Worm (Caenorhabditis elegans) whole organism, L4 larva: Measurements from ENCODE around the gene mrpl-16.

Source experiments
- D1046.2 ChIP-seq: fragments of 200-800 bp; sonication (Bioruptor generic); IDR thresholded peaks from 2 replicates; pipeline ENCODE4 v1.3.6; 2022; ENCODE audit warnings: missing genetic modification characterization, missing compliant biosample characterization
- F37D6.2 ChIP-seq: sonication (generic microtip); optimal IDR thresholded peaks from 2 replicates; lab custom pipeline; 2016; ENCODE audit warnings: mild to moderate bottlenecking, missing genetic modification characterization, missing compliant biosample characterization
- F44E2.7 ChIP-seq: fragments of 200-800 bp; sonication (Bioruptor generic); IDR thresholded peaks from 2 replicates; pipeline ENCODE4 v2.1.2; 2022; ENCODE audit warnings: missing genetic modification characterization, missing compliant biosample characterization
- F49E8.2 ChIP-seq: sonication (generic microtip); optimal IDR thresholded peaks from 2 replicates; lab custom pipeline; 2016; ENCODE audit warnings: missing compliant biosample characterization, mild to moderate bottlenecking, missing genetic modification characterization, borderline replicate concordance
- R02D3.7 ChIP-seq: fragments of 150-350 bp; sonication (generic microtip); optimal IDR thresholded peaks from 3 replicates; lab custom pipeline; 2014; ENCODE audit warnings: missing biosample characterization, missing genetic modification characterization
- T20F7.1 ChIP-seq: fragments of 200-800 bp; sonication (Bioruptor generic); optimal IDR thresholded peaks from 2 replicates; lab custom pipeline; 2018; ENCODE audit warnings: mild to moderate bottlenecking, missing genetic modification characterization, missing compliant biosample characterization
- Y105C5A.15 ChIP-seq: fragments of 200-800 bp; sonication (Bioruptor generic); IDR thresholded peaks from 2 replicates; pipeline ENCODE4 v1.3.6; 2022; ENCODE audit warnings: missing genetic modification characterization, missing compliant biosample characterization
- Y48G9A.11 ChIP-seq: fragments of 200-800 bp; sonication (Bioruptor generic); IDR thresholded peaks from 2 replicates; pipeline ENCODE4 v1.3.6; 2022; ENCODE audit warnings: missing genetic modification reagents, missing genetic modification characterization, missing compliant biosample characterization
- Y5F2A.4 ChIP-seq: fragments of 200-800 bp; sonication (Bioruptor generic); optimal IDR thresholded peaks from 2 replicates; lab custom pipeline; 2018; ENCODE audit warnings: mild to moderate bottlenecking, missing genetic modification characterization, missing compliant biosample characterization
- aly-2 ChIP-seq: sonication (generic microtip); optimal IDR thresholded peaks from 2 replicates; lab custom pipeline; 2018; ENCODE audit warnings: missing biosample characterization, missing genetic modification characterization
- ama-1 ChIP-seq: fragments of 150-350 bp; optimal IDR thresholded peaks from 2 replicates; lab custom pipeline; 2014; ENCODE audit warnings: inconsistent platforms, mixed read lengths
- arid-1 ChIP-seq: fragments of 200-800 bp; sonication (Bioruptor generic); conservative IDR thresholded peaks from 2 replicates; pipeline ENCODE4 v1.3.6; 2022; ENCODE audit warnings: missing genetic modification reagents, missing genetic modification characterization, missing compliant biosample characterization
- attf-4 ChIP-seq: sonication (generic microtip); optimal IDR thresholded peaks from 3 replicates; lab custom pipeline; 2017; ENCODE audit warnings: missing biosample characterization, missing genetic modification characterization
- ceh-32 ChIP-seq: sonication (generic microtip); optimal IDR thresholded peaks from 2 replicates; lab custom pipeline; 2016; ENCODE audit warnings: mild to moderate bottlenecking, missing genetic modification characterization, missing compliant biosample characterization; ENCODE audit not compliant: poor library complexity
- ceh-62 ChIP-seq: sonication (generic microtip); optimal IDR thresholded peaks from 2 replicates; lab custom pipeline; 2017; ENCODE audit warnings: missing biosample characterization, missing genetic modification characterization
- ceh-82 ChIP-seq: sonication (generic microtip); optimal IDR thresholded peaks from 2 replicates; lab custom pipeline; 2017; ENCODE audit warnings: missing biosample characterization, missing genetic modification characterization
- daf-16 ChIP-seq, 3 experiments: sonication (generic microtip); optimal IDR thresholded peaks; 2 replicates each; lab custom pipeline; 2016 to 2017; ENCODE audit warnings: missing genetic modification characterization in 3 of 3, missing genetic modification reagents in 3 of 3, mild to moderate bottlenecking in 2 of 3, missing compliant biosample characterization in 2 of 3, missing biosample characterization in 1 of 3, moderate library complexity in 1 of 3
- daf-8 ChIP-seq: fragments of 200-800 bp; sonication (Bioruptor generic); IDR thresholded peaks from 2 replicates; pipeline ENCODE4 v1.3.6; 2022; ENCODE audit warnings: missing genetic modification characterization, missing compliant biosample characterization
- dmd-6 ChIP-seq: fragments of 200-800 bp; sonication (Bioruptor generic); IDR thresholded peaks from 2 replicates; pipeline ENCODE4 v1.3.6; 2022; ENCODE audit warnings: missing genetic modification reagents, missing genetic modification characterization, missing compliant biosample characterization
- dve-1 ChIP-seq: sonication (generic microtip); optimal IDR thresholded peaks from 2 replicates; lab custom pipeline; 2017; ENCODE audit warnings: antibody characterized with exemption, mild to moderate bottlenecking, missing genetic modification characterization, missing compliant biosample characterization; ENCODE audit not compliant: insufficient read depth
- fos-1 ChIP-seq: fragments of 150-350 bp; optimal IDR thresholded peaks from 2 replicates; lab custom pipeline; 2014; ENCODE audit warnings: missing biosample characterization, missing genetic modification characterization
- gei-8 ChIP-seq: fragments of 200-800 bp; sonication (Bioruptor generic); optimal IDR thresholded peaks from 2 replicates; lab custom pipeline; 2018; ENCODE audit warnings: mild to moderate bottlenecking, missing genetic modification characterization, missing compliant biosample characterization
- hlh-11 ChIP-seq: fragments of 200-800 bp; sonication (Bioruptor generic); optimal IDR thresholded peaks from 2 replicates; lab custom pipeline; 2018; ENCODE audit warnings: mild to moderate bottlenecking, missing genetic modification characterization, missing compliant biosample characterization
- hmg-1.1 ChIP-seq: fragments of 200-800 bp; sonication (Bioruptor generic); IDR thresholded peaks from 2 replicates; pipeline ENCODE4 v1.3.6; 2022; ENCODE audit warnings: missing genetic modification reagents, missing genetic modification characterization, missing compliant biosample characterization
- lim-7 ChIP-seq: fragments of 200-800 bp; sonication (Bioruptor generic); IDR thresholded peaks from 2 replicates; pipeline ENCODE4 v1.3.6; 2022; ENCODE audit warnings: missing genetic modification characterization, missing compliant biosample characterization
- lin-1 ChIP-seq: fragments of 200-800 bp; sonication (Bioruptor generic); IDR thresholded peaks from 2 replicates; pipeline ENCODE4 v1.3.6; 2022; ENCODE audit warnings: missing genetic modification reagents, missing genetic modification characterization, missing compliant biosample characterization
- lin-13 ChIP-seq: fragments of 150-350 bp; optimal IDR thresholded peaks from 2 replicates; lab custom pipeline; 2014; ENCODE audit warnings: missing biosample characterization, missing genetic modification reagents, missing genetic modification characterization
- lin-29 ChIP-seq: fragments of 200-800 bp; sonication (Bioruptor generic); IDR thresholded peaks from 2 replicates; pipeline ENCODE4 v1.3.6; 2022; ENCODE audit warnings: missing genetic modification reagents, missing genetic modification characterization, missing compliant biosample characterization
- lsy-2 ChIP-seq, 2 experiments: fragments of 150-350 bp in 1 of 2; sonication (generic microtip) in 1 of 2; optimal IDR thresholded peaks; 2 replicates each; lab custom pipeline; 2014 to 2017; ENCODE audit warnings: missing biosample characterization in 2 of 2, missing genetic modification characterization in 2 of 2
- mdt-29 ChIP-seq: fragments of 200-800 bp; sonication (Bioruptor generic); IDR thresholded peaks from 2 replicates; pipeline ENCODE4 v1.3.6; 2022; ENCODE audit warnings: missing genetic modification reagents, missing genetic modification characterization, missing compliant biosample characterization
- mes-2 ChIP-seq: sonication (generic microtip); optimal IDR thresholded peaks from 2 replicates; lab custom pipeline; 2016; ENCODE audit warnings: missing genotype, mild to moderate bottlenecking, missing genetic modification characterization, missing compliant biosample characterization; ENCODE audit not compliant: poor library complexity, severe bottlenecking
- mxl-3 ChIP-seq: fragments of 200-800 bp; sonication (Bioruptor generic); optimal IDR thresholded peaks from 2 replicates; lab custom pipeline; 2018; ENCODE audit warnings: mild to moderate bottlenecking, missing genetic modification characterization, missing compliant biosample characterization
- nhr-10 ChIP-seq: fragments of 150-350 bp; optimal IDR thresholded peaks from 2 replicates; lab custom pipeline; 2014; ENCODE audit warnings: missing biosample characterization, missing genetic modification characterization
- nhr-25 ChIP-seq: sonication (generic microtip); optimal IDR thresholded peaks from 2 replicates; lab custom pipeline; 2017; ENCODE audit warnings: missing genetic modification characterization, mild to moderate bottlenecking, missing compliant biosample characterization, antibody characterized with exemption, moderate library complexity, borderline replicate concordance; ENCODE audit not compliant: insufficient read depth
- nhr-42 ChIP-seq: fragments of 200-800 bp; sonication (Bioruptor generic); IDR thresholded peaks from 2 replicates; pipeline ENCODE4 v1.3.6; 2022; ENCODE audit warnings: missing genetic modification characterization, missing compliant biosample characterization
- nhr-76 ChIP-seq: fragments of 150-350 bp; optimal IDR thresholded peaks from 2 replicates; lab custom pipeline; 2014; ENCODE audit warnings: missing biosample characterization, missing genetic modification characterization
- pqm-1 ChIP-seq: sonication (generic microtip); optimal IDR thresholded peaks from 2 replicates; lab custom pipeline; 2017; ENCODE audit warnings: missing biosample characterization, missing genetic modification characterization
- rbr-2 ChIP-seq: sonication (generic microtip); optimal IDR thresholded peaks from 2 replicates; lab custom pipeline; 2016; ENCODE audit warnings: missing genotype, missing genetic modification characterization, missing compliant biosample characterization
- sdz-12 ChIP-seq: fragments of 200-800 bp; sonication (Bioruptor generic); optimal IDR thresholded peaks from 2 replicates; lab custom pipeline; 2018; ENCODE audit warnings: mild to moderate bottlenecking, missing genetic modification characterization, missing compliant biosample characterization
- skn-1 ChIP-seq: fragments of 150-350 bp; optimal IDR thresholded peaks from 2 replicates; lab custom pipeline; 2014; ENCODE audit warnings: missing biosample characterization, missing genetic modification characterization
- snpc-1.2 ChIP-seq: fragments of 200-800 bp; sonication (Bioruptor generic); IDR thresholded peaks from 2 replicates; pipeline ENCODE4 v1.3.6; 2022; ENCODE audit warnings: missing genetic modification reagents, missing genetic modification characterization, missing compliant biosample characterization
- snpc-4 ChIP-seq: fragments of 150-350 bp; optimal IDR thresholded peaks from 2 replicates; lab custom pipeline; 2014; ENCODE audit warnings: missing biosample characterization, missing genetic modification characterization
- tag-97 ChIP-seq: fragments of 200-800 bp; sonication (Bioruptor generic); IDR thresholded peaks from 2 replicates; pipeline ENCODE4 v1.3.6; 2022; ENCODE audit warnings: missing genetic modification characterization, missing compliant biosample characterization
- unc-130 ChIP-seq: sonication (generic microtip); optimal IDR thresholded peaks from 2 replicates; lab custom pipeline; 2016; ENCODE audit warnings: missing genetic modification reagents, missing genetic modification characterization, missing compliant biosample characterization
- unc-62 ChIP-seq, 3 experiments: fragments of 150-350 bp in 1 of 3; sonication (generic microtip); optimal IDR thresholded peaks in 2 of 3; peaks in 1 of 3; 1 replicate in 1 of 3; 2 replicates in 2 of 3; lab custom pipeline; 2014 to 2017; ENCODE audit warnings: missing biosample characterization in 3 of 3, missing genetic modification characterization in 3 of 3, missing genetic modification reagents in 3 of 3, missing genotype in 1 of 3
- vab-7 ChIP-seq: fragments of 200-800 bp; sonication (Bioruptor generic); IDR thresholded peaks from 2 replicates; pipeline ENCODE4 v1.3.6; 2022; ENCODE audit warnings: missing genetic modification reagents, missing genetic modification characterization, missing compliant biosample characterization
- zag-1 ChIP-seq: fragments of 150-350 bp; optimal IDR thresholded peaks from 2 replicates; lab custom pipeline; 2014; ENCODE audit warnings: missing biosample characterization, missing genetic modification characterization
- zip-11 ChIP-seq: fragments of 200-800 bp; sonication (Bioruptor generic); IDR thresholded peaks from 2 replicates; pipeline ENCODE4 v1.3.6; 2022; ENCODE audit warnings: missing genetic modification characterization, missing compliant biosample characterization
- ztf-11 ChIP-seq: fragments of 150-350 bp; optimal IDR thresholded peaks from 2 replicates; lab custom pipeline; 2014; ENCODE audit warnings: missing biosample characterization, missing genetic modification characterization
- ztf-7 ChIP-seq: fragments of 150-350 bp; optimal IDR thresholded peaks from 2 replicates; lab custom pipeline; 2014; ENCODE audit warnings: missing biosample characterization, missing genetic modification characterization

Gene mrpl-16

ce11 chrIII:4689595-4689994 is 14.6 kb upstream of the mrpl-16 start:
- peak; percentile 66 for TF ChIP-seq rbr-2 (tag; lab: Kevin White, UChicago)
- no peak for TF ChIP-seq nhr-10
- TF ChIP-seq R02D3.7 (tag; lab: Kevin White, UChicago), result peak; percentile 36
- TF ChIP-seq T20F7.1 (GFP tag; lab: Kevin White, UChicago), result peak; percentile 68
- TF ChIP-seq ama-1 (lab: Kevin White, UChicago), result no peak
- TF ChIP-seq Y105C5A.15, result 0 out of 2 replicates have a peak, but pooled peaks have one; percentile 44
- peak; percentile 84 for TF ChIP-seq gei-8
- TF ChIP-seq mdt-29 (GFP tag; lab: Robert Waterston, UW), result peak; percentile 84; the same call in 1 of the 2 replicates
- TF ChIP-seq F44E2.7, result peak; percentile 78; the same call in 1 of the 2 replicates
- TF ChIP-seq dmd-6 (GFP tag; lab: Robert Waterston, UW), result peak; percentile 77
- peak; percentile 30 for TF ChIP-seq F37D6.2 (tag; lab: Kevin White, UChicago)
- TF ChIP-seq Y5F2A.4, result peak; percentile 75
- peak; percentile 86 for TF ChIP-seq lin-1 (GFP tag; lab: Robert Waterston, UW)
- TF ChIP-seq vab-7 (GFP tag; lab: Robert Waterston, UW), result peak; percentile 91
- TF ChIP-seq nhr-25, result no peak
- TF ChIP-seq daf-16 (GFP tag; optimal IDR thresholded peaks at IDR 0.05; lab: Kevin White, UChicago), result peak; percentile 70 to 80
- peak; percentile 68 for TF ChIP-seq daf-16 (tag; optimal IDR thresholded peaks at IDR 0.05; lab: Kevin White, UChicago)
- TF ChIP-seq F49E8.2 (tag; lab: Kevin White, UChicago), result peak; percentile 75
- TF ChIP-seq zip-11 (GFP tag; lab: Robert Waterston, UW), result peak; percentile 71; the same call in 1 of the 2 replicates
- TF ChIP-seq skn-1 (tag; lab: Kevin White, UChicago), result no peak
- peak; percentile 62 for TF ChIP-seq lin-13 (GFP tag; lab: Kevin White, UChicago)
- TF ChIP-seq snpc-1.2 (GFP tag; lab: Robert Waterston, UW), result peak; percentile 81
- TF ChIP-seq nhr-42 (GFP tag; lab: Robert Waterston, UW), result peak; percentile 81
- no peak for TF ChIP-seq ztf-11 (tag; lab: Kevin White, UChicago)
- TF ChIP-seq ceh-82 (tag; lab: Kevin White, UChicago), result no peak
- TF ChIP-seq dve-1 (tag; lab: Kevin White, UChicago), result peak; percentile 76
- no peak for TF ChIP-seq ceh-62 (tag; lab: Kevin White, UChicago)
- TF ChIP-seq snpc-4 (tag; lab: Kevin White, UChicago), result no peak
- peak; percentile 40 for TF ChIP-seq aly-2 (tag; lab: Kevin White, UChicago)
- peak; percentile 96 for TF ChIP-seq mxl-3 (GFP tag; lab: Kevin White, UChicago)
- TF ChIP-seq unc-62 (GFP tag; optimal IDR thresholded peaks at IDR 0.05 in 1 of 2; lab: Kevin White, UChicago), result no peak
- TF ChIP-seq unc-62 (tag; optimal IDR thresholded peaks at IDR 0.05; lab: Kevin White, UChicago), result no peak
- TF ChIP-seq lsy-2 (tag; optimal IDR thresholded peaks at IDR 0.05; lab: Kevin White, UChicago), result peak; percentile 1 to 80
- peak; percentile 81 for TF ChIP-seq Y48G9A.11 (GFP tag; lab: Robert Waterston, UW)
- peak; percentile 87 for TF ChIP-seq sdz-12
- TF ChIP-seq ztf-7 (tag; lab: Kevin White, UChicago), result peak; percentile 75
- TF ChIP-seq attf-4 (tag; lab: Kevin White, UChicago), result no peak
- TF ChIP-seq lim-7 (GFP tag; lab: Robert Waterston, UW), result peak; percentile 96
- 0 out of 2 replicates have a peak, but pooled peaks have one; percentile 14 for TF ChIP-seq lin-29 (GFP tag; lab: Robert Waterston, UW)
- TF ChIP-seq fos-1, result no peak
- TF ChIP-seq daf-8 (GFP tag; lab: Robert Waterston, UW), result 0 out of 2 replicates have a peak, but pooled peaks have one; percentile 59
- peak; percentile 84 for TF ChIP-seq unc-130 (GFP tag; lab: Kevin White, UChicago)
- TF ChIP-seq hmg-1.1 (GFP tag; lab: Robert Waterston, UW), result peak; percentile 80
- TF ChIP-seq nhr-76, result no peak
- TF ChIP-seq arid-1 (GFP tag; lab: Robert Waterston, UW), result peak; percentile 89
- TF ChIP-seq D1046.2 (GFP tag; lab: Robert Waterston, UW), result peak; percentile 84
- peak; percentile 53 for TF ChIP-seq pqm-1 (tag; lab: Kevin White, UChicago)
- peak; percentile 76 for TF ChIP-seq hlh-11 (tag; lab: Kevin White, UChicago)
- no peak for TF ChIP-seq ceh-32 (tag; lab: Kevin White, UChicago)
- no peak for TF ChIP-seq zag-1 (tag; lab: Kevin White, UChicago)
- no peak for TF ChIP-seq tag-97
- TF ChIP-seq mes-2 (tag; lab: Kevin White, UChicago), result peak; percentile 87
